Fruit fly (Drosophila melanogaster): ENCODE measurements around the gene trc.

trc gene

dm6 chr3L:19869698-19870097 lies 35.6 kb upstream of the trc start:
- TF ChIP-seq CG11617 (GFP tag; optimal IDR thresholded peaks at IDR 0.05) (no peak), CG14711 (tag; optimal IDR thresholded peaks at IDR 0.05) (peak; percentile 15), bab1 (GFP tag; optimal IDR thresholded peaks at IDR 0.05) (peak; percentile 60), ovo (GFP tag; optimal IDR thresholded peaks at IDR 0.05) (no peak), CG7101 (tag; optimal IDR thresholded peaks at IDR 0.05) (peak; percentile 23), CG12768 (GFP tag; optimal IDR thresholded peaks at IDR 0.05) (no peak), kay (GFP tag; ENCODE audit: borderline replicate concordance) (peak; percentile 38), Mnt (GFP tag; optimal IDR thresholded peaks at IDR 0.05) (peak; percentile 16)

- TF ChIP-seq kay (GFP tag; ENCODE audit: borderline replicate concordance) = peak; percentile 33
- no peak for TF ChIP-seq CG7101 (tag; optimal IDR thresholded peaks at IDR 0.05)
- TF ChIP-seq CG11617 (GFP tag; optimal IDR thresholded peaks at IDR 0.05) = no peak
- TF ChIP-seq Hr96 (GFP tag; optimal IDR thresholded peaks at IDR 0.05) = no peak
- TF ChIP-seq CG5204 (GFP tag; optimal IDR thresholded peaks at IDR 0.05) = no peak
These were observed 33.1 kb upstream of the trc start for dm6 chr3L:19867238-19867637.

- no peak for TF ChIP-seq kay (GFP tag; ENCODE audit: borderline replicate concordance)
- TF ChIP-seq CG5204 (GFP tag; optimal IDR thresholded peaks at IDR 0.05) = no peak
- TF ChIP-seq toe (GFP tag; optimal IDR thresholded peaks at IDR 0.05) = no peak
- no peak for TF ChIP-seq CG14711 (tag; optimal IDR thresholded peaks at IDR 0.05)
- peak; percentile 40 for TF ChIP-seq CG7101 (tag; optimal IDR thresholded peaks at IDR 0.05)
- TF ChIP-seq CG33017 (tag; optimal IDR thresholded peaks at IDR 0.05) = peak; percentile 16
- peak; percentile 86 for TF ChIP-seq Mnt (GFP tag; optimal IDR thresholded peaks at IDR 0.05)
- no peak for TF ChIP-seq CG7045 (GFP tag; optimal IDR thresholded peaks at IDR 0.05)
- no peak for TF ChIP-seq Clk (GFP tag; optimal IDR thresholded peaks at IDR 0.05)
- TF ChIP-seq Hr96 (GFP tag; optimal IDR thresholded peaks at IDR 0.05) = peak; percentile 31
- peak; percentile 73 for TF ChIP-seq CG12768 (GFP tag; optimal IDR thresholded peaks at IDR 0.05)
- TF ChIP-seq bab1 (GFP tag; optimal IDR thresholded peaks at IDR 0.05) = peak; percentile 83
- TF ChIP-seq ovo (GFP tag; optimal IDR thresholded peaks at IDR 0.05) = peak; percentile 65
- TF ChIP-seq CG11617 (GFP tag; optimal IDR thresholded peaks at IDR 0.05) = peak; percentile 58
- TF ChIP-seq CG1620 (GFP tag; optimal IDR thresholded peaks at IDR 0.05) = peak; percentile 4
- TF ChIP-seq cnc (optimal IDR thresholded peaks at IDR 0.05) = no peak
- peak; percentile 25 for TF ChIP-seq cic (GFP tag; optimal IDR thresholded peaks at IDR 0.05)
- TF ChIP-seq tj (GFP tag; optimal IDR thresholded peaks at IDR 0.05) = peak; percentile 73
- TF ChIP-seq pad (GFP tag; optimal IDR thresholded peaks at IDR 0.05) = peak; percentile 44
- peak; percentile 37 for TF ChIP-seq Crg-1 (GFP tag; optimal IDR thresholded peaks at IDR 0.05)
These were observed 27.1 kb upstream of the trc start for dm6 chr3L:19861215-19861614.

DNA sequence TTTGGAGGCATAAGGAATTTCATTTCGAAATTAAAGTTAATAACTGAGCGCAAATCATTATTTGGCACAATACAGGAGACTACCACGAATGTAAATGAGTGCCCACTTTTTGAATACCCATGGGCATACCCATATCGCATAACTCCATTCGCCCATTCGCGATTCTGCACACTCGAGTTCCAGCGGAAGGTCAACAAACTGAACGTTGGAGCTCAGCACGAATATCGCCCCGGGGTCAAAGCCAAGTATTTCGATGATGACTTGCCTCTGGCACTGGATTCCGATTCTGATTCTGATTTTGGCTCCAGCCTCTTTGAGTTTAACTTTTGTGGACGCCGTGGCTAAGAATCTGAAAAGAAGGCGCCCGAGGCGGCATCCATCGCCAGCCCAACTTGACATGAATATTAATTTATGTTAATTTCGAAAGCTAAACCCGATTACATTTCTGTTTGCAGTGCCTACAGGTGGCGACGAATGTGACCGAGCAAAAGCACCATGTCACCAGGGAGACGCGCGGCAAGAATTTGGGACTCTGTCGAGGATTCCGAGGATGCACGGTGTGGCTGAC lies 23.9 kb upstream of the trc start:
- TF ChIP-seq Clk (GFP tag; optimal IDR thresholded peaks at IDR 0.05) (no peak), bab1 (GFP tag; optimal IDR thresholded peaks at IDR 0.05) (no peak), CG1620 (GFP tag; optimal IDR thresholded peaks at IDR 0.05) (no peak), kay (GFP tag; ENCODE audit: borderline replicate concordance) (no peak), CG7101 (tag; optimal IDR thresholded peaks at IDR 0.05) (no peak), cnc (optimal IDR thresholded peaks at IDR 0.05) (no peak)

DNA sequence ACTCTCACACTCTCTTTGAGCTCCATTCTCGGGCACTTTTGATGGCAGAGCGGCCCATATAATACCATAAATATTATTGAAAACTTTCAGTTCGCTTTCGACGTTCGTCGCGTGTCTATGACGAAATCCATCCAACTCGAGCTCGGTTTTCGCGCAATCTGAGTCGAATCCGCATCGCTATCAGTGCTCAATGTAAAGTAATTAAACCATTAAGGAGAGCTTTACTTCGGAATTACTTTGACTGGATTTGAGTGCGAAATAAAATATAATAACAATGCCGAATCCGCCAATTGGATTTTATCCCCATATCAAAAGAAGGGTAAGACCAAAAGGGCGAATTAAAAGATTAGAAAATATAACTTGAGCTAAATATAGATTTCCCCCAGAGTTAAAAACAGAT lies 14.0 kb upstream of the trc start:
- no peak for TF ChIP-seq pad (GFP tag; optimal IDR thresholded peaks at IDR 0.05)
- peak; percentile 76 for TF ChIP-seq kay (GFP tag; ENCODE audit: borderline replicate concordance)
- no peak for TF ChIP-seq CG7101 (tag; optimal IDR thresholded peaks at IDR 0.05)
- TF ChIP-seq Crg-1 (GFP tag; optimal IDR thresholded peaks at IDR 0.05) = no peak
- TF ChIP-seq Clk (GFP tag; optimal IDR thresholded peaks at IDR 0.05) = no peak
- no peak for TF ChIP-seq bab1 (GFP tag; optimal IDR thresholded peaks at IDR 0.05)
- TF ChIP-seq CG14711 (tag; optimal IDR thresholded peaks at IDR 0.05) = no peak
- TF ChIP-seq CG11617 (GFP tag; optimal IDR thresholded peaks at IDR 0.05) = no peak

dm6 chr3L:19846960-19847359 lies 12.9 kb upstream of the trc start:
- no peak for TF ChIP-seq CG12768 (GFP tag; optimal IDR thresholded peaks at IDR 0.05)
- no peak for TF ChIP-seq tj (GFP tag; optimal IDR thresholded peaks at IDR 0.05)
- TF ChIP-seq toe (GFP tag; optimal IDR thresholded peaks at IDR 0.05) = no peak
- TF ChIP-seq Clk (GFP tag; optimal IDR thresholded peaks at IDR 0.05) = no peak
- TF ChIP-seq CG33017 (tag; optimal IDR thresholded peaks at IDR 0.05) = no peak
- TF ChIP-seq ovo (GFP tag; optimal IDR thresholded peaks at IDR 0.05) = no peak
- TF ChIP-seq Crg-1 (GFP tag; optimal IDR thresholded peaks at IDR 0.05) = no peak
- TF ChIP-seq cic (GFP tag; optimal IDR thresholded peaks at IDR 0.05) = no peak
- no peak for TF ChIP-seq cnc (optimal IDR thresholded peaks at IDR 0.05)
- no peak for TF ChIP-seq Mnt (GFP tag; optimal IDR thresholded peaks at IDR 0.05)
- TF ChIP-seq CG1620 (GFP tag; optimal IDR thresholded peaks at IDR 0.05) = no peak

DNA sequence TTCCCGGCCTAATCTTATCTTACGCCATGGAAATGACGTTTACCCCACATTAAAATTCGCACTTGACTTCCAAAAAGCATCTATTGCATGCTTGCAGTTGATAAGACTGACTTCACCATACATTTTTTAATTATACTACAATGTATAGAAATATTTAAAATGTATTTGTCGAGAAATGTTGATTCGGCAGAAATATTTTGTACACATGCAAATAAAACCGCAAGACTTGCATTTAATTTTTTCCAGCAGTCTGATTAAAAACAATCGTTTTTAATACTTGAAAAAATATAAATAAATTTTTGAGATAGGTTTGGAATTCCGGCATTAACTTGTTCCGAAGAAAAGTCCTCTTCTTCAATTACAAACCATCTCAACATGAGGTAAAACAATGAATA lies 11.8 kb upstream of the trc start:
- TF ChIP-seq CG33017 (tag; optimal IDR thresholded peaks at IDR 0.05) (no peak), Mnt (GFP tag; optimal IDR thresholded peaks at IDR 0.05) (no peak), CG7045 (GFP tag; optimal IDR thresholded peaks at IDR 0.05) (no peak), tj (GFP tag; optimal IDR thresholded peaks at IDR 0.05) (peak; percentile 94), ovo (GFP tag; optimal IDR thresholded peaks at IDR 0.05) (no peak), CG1620 (GFP tag; optimal IDR thresholded peaks at IDR 0.05) (no peak)

Data from whole organism, adult.